Worm (Caenorhabditis elegans) whole organism, young adult: ENCODE measurements around the gene ttc-39B.

Experiments
- die-1 ChIP-seq: sonication (generic microtip); optimal IDR thresholded peaks from 2 replicates; lab custom pipeline; 2016; ENCODE audit warnings: missing genotype, mild to moderate bottlenecking, missing genetic modification characterization, missing compliant biosample characterization
- egl-44 ChIP-seq: fragments of 200-800 bp; sonication (Bioruptor generic); IDR thresholded peaks from 2 replicates; pipeline ENCODE4 v1.3.6; 2022; ENCODE audit warnings: missing genetic modification reagents, missing genetic modification characterization, missing compliant biosample characterization
- hlh-12 ChIP-seq: sonication (generic microtip); optimal IDR thresholded peaks from 2 replicates; lab custom pipeline; 2016; ENCODE audit warnings: missing genetic modification characterization, missing compliant biosample characterization
- somi-1 ChIP-seq: fragments of 200-800 bp; sonication (Bioruptor generic); optimal IDR thresholded peaks from 2 replicates; lab custom pipeline; 2018; ENCODE audit warnings: mild to moderate bottlenecking, missing genetic modification characterization, missing compliant biosample characterization
- tbx-9 ChIP-seq: sonication (generic microtip); optimal IDR thresholded peaks from 2 replicates; lab custom pipeline; 2016; ENCODE audit warnings: borderline replicate concordance, missing genetic modification characterization, inconsistent platforms, missing compliant biosample characterization

DNA sequence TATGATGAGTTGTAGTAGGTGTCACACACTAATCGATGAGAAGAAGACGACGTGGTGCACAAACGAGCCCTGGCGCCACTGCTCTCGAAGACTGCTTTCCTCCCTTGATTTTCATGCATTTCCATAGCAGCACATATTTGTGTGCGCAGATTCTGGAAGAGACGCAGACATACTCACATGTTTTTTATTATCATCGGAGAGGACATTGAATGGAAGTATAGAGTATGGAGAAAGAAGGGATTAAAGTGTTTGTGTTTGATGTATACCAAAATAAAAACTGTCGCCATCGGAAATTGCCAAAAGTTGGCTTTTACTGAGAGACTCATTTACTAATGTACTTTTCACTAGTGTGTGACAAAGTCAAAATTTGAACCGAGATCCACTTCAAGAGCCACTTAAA lies 39.5 kb downstream of the ttc-39B start, which contains the start of gene mps-1:
- no peak for TF ChIP-seq hlh-12 (tag; lab: Kevin White, UChicago)
- TF ChIP-seq tbx-9 (tag; lab: Kevin White, UChicago): no peak
- no peak for TF ChIP-seq egl-44 (GFP tag; lab: Robert Waterston, UW)
- TF ChIP-seq somi-1 (GFP tag; lab: Kevin White, UChicago): no peak
- TF ChIP-seq die-1: no peak
